Fruit fly (Drosophila melanogaster): Measurements from ENCODE around the gene mRRF2.

- TF ChIP-seq CG8159 (tag; optimal IDR thresholded peaks at IDR 0.05) (peak; percentile 56), CG13204 (GFP tag; optimal IDR thresholded peaks at IDR 0.05) (peak; percentile 34), CG14655 (GFP tag; optimal IDR thresholded peaks at IDR 0.05) (no peak), CG4496 (GFP tag; IDR thresholded peaks at IDR 0.05) (peak; percentile 56; the same call in 1 of the 3 replicates), CG32121 (GFP tag; IDR thresholded peaks at IDR 0.05) (no peak; the same call in 1 of the 2 replicates), CG17806 (tag; optimal IDR thresholded peaks at IDR 0.05) (peak; percentile 23), gl (tag; optimal IDR thresholded peaks at IDR 0.05) (peak; percentile 75), CG12605 (GFP tag; IDR thresholded peaks at IDR 0.05) (0 out of 2 replicates have a peak, but pooled peaks have one; percentile 43), Snoo (tag; optimal IDR thresholded peaks at IDR 0.05) (no peak)
Observed at dm6 chr3R:22589311-22589710, 24.2 kb upstream of the mRRF2 start.

All from whole organism, pupa.